Worm (Caenorhabditis elegans) whole organism, L4 larva: ENCODE measurements around the gene fbxb-117.
"Not testable (repeated sequence)": the region's sequence is repeated elsewhere in the genome, so short reads cannot be mapped to it uniquely, and the experiment has no call there.

Experiments used
- F26F4.8 ChIP-seq: fragments of 200-800 bp; sonication (Bioruptor generic); conservative IDR thresholded peaks from 2 replicates; pipeline ENCODE4 v1.3.6; 2022; ENCODE audit warnings: missing genetic modification characterization, missing compliant biosample characterization
- F49E8.2 ChIP-seq: sonication (generic microtip); optimal IDR thresholded peaks from 2 replicates; lab custom pipeline; 2016; ENCODE audit warnings: missing compliant biosample characterization, mild to moderate bottlenecking, missing genetic modification characterization, borderline replicate concordance
- T26A8.4 ChIP-seq: fragments of 200-800 bp; sonication (Bioruptor generic); IDR thresholded peaks from 2 replicates; pipeline ENCODE4 v1.3.6; 2022; ENCODE audit warnings: missing genetic modification characterization, missing compliant biosample characterization
- aha-1 ChIP-seq: fragments of 150-350 bp; peaks from one replicate; lab custom pipeline; 2014; ENCODE audit warnings: missing biosample characterization, missing genetic modification characterization
- ama-1 ChIP-seq: fragments of 150-350 bp; optimal IDR thresholded peaks from 2 replicates; lab custom pipeline; 2014; ENCODE audit warnings: inconsistent platforms, mixed read lengths
- arid-1 ChIP-seq: fragments of 200-800 bp; sonication (Bioruptor generic); conservative IDR thresholded peaks from 2 replicates; pipeline ENCODE4 v1.3.6; 2022; ENCODE audit warnings: missing genetic modification reagents, missing genetic modification characterization, missing compliant biosample characterization
- ceh-32 ChIP-seq: sonication (generic microtip); optimal IDR thresholded peaks from 2 replicates; lab custom pipeline; 2016; ENCODE audit warnings: mild to moderate bottlenecking, missing genetic modification characterization, missing compliant biosample characterization; ENCODE audit not compliant: poor library complexity
- ceh-62 ChIP-seq: sonication (generic microtip); optimal IDR thresholded peaks from 2 replicates; lab custom pipeline; 2017; ENCODE audit warnings: missing biosample characterization, missing genetic modification characterization
- ceh-82 ChIP-seq: sonication (generic microtip); optimal IDR thresholded peaks from 2 replicates; lab custom pipeline; 2017; ENCODE audit warnings: missing biosample characterization, missing genetic modification characterization
- daf-19 ChIP-seq: fragments of 200-800 bp; sonication (Bioruptor generic); conservative IDR thresholded peaks from 2 replicates; pipeline ENCODE4 v1.3.6; 2022; ENCODE audit warnings: missing genetic modification characterization, missing compliant biosample characterization
- dmd-6 ChIP-seq: fragments of 200-800 bp; sonication (Bioruptor generic); IDR thresholded peaks from 2 replicates; pipeline ENCODE4 v1.3.6; 2022; ENCODE audit warnings: missing genetic modification reagents, missing genetic modification characterization, missing compliant biosample characterization
- egl-27 ChIP-seq: sonication (generic microtip); optimal IDR thresholded peaks from 3 replicates; lab custom pipeline; 2017; ENCODE audit warnings: missing biosample characterization, missing genetic modification reagents, missing genetic modification characterization
- fos-1 ChIP-seq: fragments of 150-350 bp; optimal IDR thresholded peaks from 2 replicates; lab custom pipeline; 2014; ENCODE audit warnings: missing biosample characterization, missing genetic modification characterization
- lim-7 ChIP-seq: fragments of 200-800 bp; sonication (Bioruptor generic); IDR thresholded peaks from 2 replicates; pipeline ENCODE4 v1.3.6; 2022; ENCODE audit warnings: missing genetic modification characterization, missing compliant biosample characterization
- lin-1 ChIP-seq: fragments of 200-800 bp; sonication (Bioruptor generic); IDR thresholded peaks from 2 replicates; pipeline ENCODE4 v1.3.6; 2022; ENCODE audit warnings: missing genetic modification reagents, missing genetic modification characterization, missing compliant biosample characterization
- lin-39 ChIP-seq: fragments of 150-350 bp; optimal IDR thresholded peaks from 2 replicates; lab custom pipeline; 2014; ENCODE audit warnings: missing biosample characterization, missing genetic modification reagents, missing genetic modification characterization
- mdl-1 ChIP-seq, 2 experiments: fragments of 150-350 bp in 1 of 2; sonication (generic microtip) in 1 of 2; optimal IDR thresholded peaks; 2 replicates each; lab custom pipeline; 2014 to 2017; ENCODE audit warnings: missing biosample characterization in 2 of 2, missing genetic modification characterization in 2 of 2
- mes-2 ChIP-seq: sonication (generic microtip); optimal IDR thresholded peaks from 2 replicates; lab custom pipeline; 2016; ENCODE audit warnings: missing genotype, mild to moderate bottlenecking, missing genetic modification characterization, missing compliant biosample characterization; ENCODE audit not compliant: poor library complexity, severe bottlenecking
- nhr-111 ChIP-seq: fragments of 200-800 bp; sonication (Bioruptor generic); optimal IDR thresholded peaks from 2 replicates; lab custom pipeline; 2018; ENCODE audit warnings: mild to moderate bottlenecking, missing genetic modification characterization, missing compliant biosample characterization
- nhr-48 ChIP-seq: sonication (generic microtip); optimal IDR thresholded peaks from 2 replicates; lab custom pipeline; 2016; ENCODE audit warnings: mild to moderate bottlenecking, missing genetic modification characterization, missing compliant biosample characterization
- nhr-77 ChIP-seq: fragments of 150-350 bp; optimal IDR thresholded peaks from 2 replicates; lab custom pipeline; 2014; ENCODE audit warnings: missing biosample characterization, missing genetic modification characterization
- pha-4 ChIP-seq, 2 experiments: fragments of 150-350 bp in 1 of 2; fragments of 200-800 bp in 1 of 2; sonication (Bioruptor generic) in 1 of 2; IDR thresholded peaks in 1 of 2; optimal IDR thresholded peaks in 1 of 2; 2 replicates each; pipeline versions ENCODE4 v1.3.6 to Lab custom; 2014 to 2022; ENCODE audit warnings: missing genetic modification characterization in 2 of 2, missing genetic modification reagents in 2 of 2, missing biosample characterization in 1 of 2, missing compliant biosample characterization in 1 of 2
- set-16 ChIP-seq: fragments of 200-800 bp; sonication (Bioruptor generic); IDR thresholded peaks from 2 replicates; pipeline ENCODE4 v1.3.6; 2022; ENCODE audit warnings: missing genetic modification reagents, missing genetic modification characterization, missing compliant biosample characterization
- snpc-4 ChIP-seq: fragments of 150-350 bp; optimal IDR thresholded peaks from 2 replicates; lab custom pipeline; 2014; ENCODE audit warnings: missing biosample characterization, missing genetic modification characterization
- tag-97 ChIP-seq: fragments of 200-800 bp; sonication (Bioruptor generic); IDR thresholded peaks from 2 replicates; pipeline ENCODE4 v1.3.6; 2022; ENCODE audit warnings: missing genetic modification characterization, missing compliant biosample characterization
- unc-130 ChIP-seq: sonication (generic microtip); optimal IDR thresholded peaks from 2 replicates; lab custom pipeline; 2016; ENCODE audit warnings: missing genetic modification reagents, missing genetic modification characterization, missing compliant biosample characterization
- unc-62 ChIP-seq, 3 experiments: fragments of 150-350 bp in 1 of 3; sonication (generic microtip); optimal IDR thresholded peaks in 2 of 3; peaks in 1 of 3; 1 replicate in 1 of 3; 2 replicates in 2 of 3; lab custom pipeline; 2014 to 2017; ENCODE audit warnings: missing biosample characterization in 3 of 3, missing genetic modification characterization in 3 of 3, missing genetic modification reagents in 3 of 3, missing genotype in 1 of 3
- vab-7 ChIP-seq: fragments of 200-800 bp; sonication (Bioruptor generic); IDR thresholded peaks from 2 replicates; pipeline ENCODE4 v1.3.6; 2022; ENCODE audit warnings: missing genetic modification reagents, missing genetic modification characterization, missing compliant biosample characterization
- zip-2 ChIP-seq: fragments of 150-350 bp; optimal IDR thresholded peaks from 2 replicates; lab custom pipeline; 2014; ENCODE audit warnings: missing biosample characterization, missing genetic modification characterization

Gene fbxb-117

DNA sequence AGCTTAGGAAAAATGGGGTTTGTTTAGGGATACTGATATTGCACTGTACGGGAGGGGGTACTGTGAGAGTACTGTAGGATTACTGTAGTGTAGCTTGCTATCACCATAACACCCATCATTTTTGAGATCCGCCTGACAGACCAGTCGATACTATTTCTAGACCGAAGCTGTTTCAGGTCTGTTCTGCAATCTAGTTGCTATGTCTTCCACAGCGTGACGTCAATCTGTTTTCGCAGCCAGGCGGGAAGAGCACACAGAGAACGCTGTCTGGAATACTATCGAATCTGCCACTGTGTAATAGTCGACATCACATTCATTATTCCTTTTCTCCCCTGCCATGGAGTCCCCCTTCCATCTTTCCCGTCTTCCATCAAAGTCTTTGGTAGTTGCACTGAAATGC, 30.6 kb upstream of the fbxb-117 start, which contains the start of gene F21D9.11 (continued):
- TF ChIP-seq pha-4 (GFP tag; IDR thresholded peaks at IDR 0.05; lab: Robert Waterston, UW), result no peak
- no peak for TF ChIP-seq pha-4 (tag; optimal IDR thresholded peaks at IDR 0.05; lab: Kevin White, UChicago)
- TF ChIP-seq ceh-82, result no peak
- no peak for TF ChIP-seq nhr-111
- no peak for TF ChIP-seq egl-27 (tag; lab: Kevin White, UChicago)

DNA sequence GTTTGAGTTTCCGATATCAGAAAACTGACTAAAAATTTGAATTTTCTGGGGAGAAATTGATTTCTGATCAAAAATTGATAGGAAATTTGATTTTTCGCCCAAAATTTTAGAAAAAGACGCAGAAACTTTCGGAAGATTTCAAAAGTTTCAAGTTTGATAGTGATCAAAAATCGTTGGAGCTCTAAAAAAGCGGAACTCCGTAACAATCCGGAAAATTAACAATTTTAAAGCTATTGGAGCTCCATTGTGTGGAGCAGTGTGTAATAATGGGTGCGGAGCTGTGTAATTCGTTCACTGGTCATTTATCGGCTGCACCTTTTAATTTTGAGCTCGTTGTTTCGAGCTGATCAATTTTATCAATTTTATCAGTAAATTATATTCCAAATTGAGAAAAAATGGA, 28.9 kb upstream of the fbxb-117 start, which contains the start of gene F21D9.4:
F21D9.4 (plus strand) TSS at position 301 of the 400 bp plus-strand sequence.
- TF ChIP-seq tag-97 (GFP tag; lab: Robert Waterston, UW) (no peak), F49E8.2 (no peak)

ce11 chrV:19257653-19258052, 24.8 kb upstream of the fbxb-117 start, which contains the start of gene F21D9.3:
Gene F21D9.3, minus strand, starts transcription at chrV:19257753.
- TF ChIP-seq zip-2 (tag; lab: Kevin White, UChicago) (no peak), lin-1 (GFP tag; lab: Robert Waterston, UW) (no peak), T26A8.4 (GFP tag; lab: Robert Waterston, UW) (no peak), unc-62 (GFP tag; optimal IDR thresholded peaks at IDR 0.05 in 1 of 2; lab: Kevin White, UChicago) (peak in 1 of 2 experiments; percentile 11), unc-62 (tag; optimal IDR thresholded peaks at IDR 0.05; lab: Kevin White, UChicago) (no peak), dmd-6 (no peak), set-16 (GFP tag; lab: Robert Waterston, UW) (no peak)

- TF ChIP-seq mdl-1 (tag; optimal IDR thresholded peaks at IDR 0.05; lab: Kevin White, UChicago) (no peak), arid-1 (no peak), set-16 (GFP tag; lab: Robert Waterston, UW) (peak; percentile 53), daf-19 (no peak)
Observed at ce11 chrV:19259403-19259802, 23.0 kb upstream of the fbxb-117 start.

- no peak for TF ChIP-seq ceh-62 (tag; lab: Kevin White, UChicago)
- no peak for TF ChIP-seq nhr-77 (tag; lab: Kevin White, UChicago)
- TF ChIP-seq unc-62 (GFP tag; optimal IDR thresholded peaks at IDR 0.05 in 1 of 2; lab: Kevin White, UChicago), result peak in 1 of 2 experiments; percentile 62
- TF ChIP-seq unc-62 (tag; optimal IDR thresholded peaks at IDR 0.05; lab: Kevin White, UChicago), result no peak
- TF ChIP-seq ama-1 (lab: Kevin White, UChicago), result no peak
- TF ChIP-seq set-16 (GFP tag; lab: Robert Waterston, UW), result no peak
- peak; percentile 60 for TF ChIP-seq aha-1
- no peak for TF ChIP-seq vab-7 (GFP tag; lab: Robert Waterston, UW)
Observed at ce11 chrV:19260686-19261085, 21.7 kb upstream of the fbxb-117 start.

DNA sequence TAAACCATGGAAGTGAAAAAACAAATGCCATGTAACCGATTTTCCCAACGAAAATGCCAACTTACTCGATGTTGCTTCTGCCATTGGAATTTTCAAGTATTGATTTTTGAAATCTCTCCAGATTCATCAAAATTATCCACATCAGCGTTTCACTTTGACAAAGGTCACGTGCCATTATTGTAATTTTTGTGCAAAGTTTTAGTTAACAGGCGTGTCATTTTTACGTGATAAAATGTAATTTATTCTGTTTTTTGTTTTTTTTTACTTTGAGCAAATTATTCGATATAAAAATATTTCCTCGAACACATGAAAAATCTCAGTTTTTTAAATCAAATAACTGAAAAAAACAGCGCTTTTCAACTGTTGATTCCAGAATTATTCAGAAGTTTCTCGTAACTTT, 20.1 kb upstream of the fbxb-117 start, which contains the start of gene F21D9.2:
F21D9.2 (minus strand) TSS at position 101 of the 400 bp plus-strand sequence.
- no peak for TF ChIP-seq mes-2
- no peak for TF ChIP-seq lin-39 (tag; lab: Kevin White, UChicago)
- no peak for TF ChIP-seq ceh-32
- TF ChIP-seq unc-130, result no peak
- TF ChIP-seq lim-7 (GFP tag; lab: Robert Waterston, UW), result no peak
- no peak for TF ChIP-seq F26F4.8 (GFP tag; lab: Robert Waterston, UW)
- no peak for TF ChIP-seq nhr-48
- TF ChIP-seq fos-1 (tag; lab: Kevin White, UChicago), result no peak
- TF ChIP-seq egl-27 (tag; lab: Kevin White, UChicago), result no peak
- TF ChIP-seq snpc-4, result no peak

ce11 chrV:19264148-19264547, 18.3 kb upstream of the fbxb-117 start, which contains the start of gene F21D9.1:
Gene F21D9.1, plus strand, starts transcription at chrV:19264448.
- TF ChIP-seq lin-1 (GFP tag; lab: Robert Waterston, UW); unc-62 (GFP tag; optimal IDR thresholded peaks at IDR 0.05 in 1 of 2; lab: Kevin White, UChicago); unc-62 (tag; optimal IDR thresholded peaks at IDR 0.05; lab: Kevin White, UChicago); F26F4.8 (GFP tag; lab: Robert Waterston, UW): not testable (repeated sequence)
